Worm (Caenorhabditis elegans) whole organism, L4/young adult: ENCODE measurements around the gene M01B2.12.

ENCODE experiments used
- dao-5 ChIP-seq: sonication (generic microtip); optimal IDR thresholded peaks from 2 replicates; lab custom pipeline; 2016; ENCODE audit warnings: missing genotype, missing genetic modification characterization, moderate library complexity, missing compliant biosample characterization
- him-1 ChIP-seq: sonication (generic microtip); optimal IDR thresholded peaks from 2 replicates; lab custom pipeline; 2016; ENCODE audit warnings: missing genotype, missing genetic modification reagents, missing genetic modification characterization, missing compliant biosample characterization

- TF ChIP-seq dao-5 = no peak
- no peak for TF ChIP-seq him-1 (tag; lab: Kevin White, UChicago)
Observed at ce11 chrV:15268302-15268701, 4.3 kb upstream of the M01B2.12 start, which contains the start of gene srw-22.
